Fruit fly (Drosophila melanogaster): Measurements from ENCODE around the gene CycK.

DNA sequence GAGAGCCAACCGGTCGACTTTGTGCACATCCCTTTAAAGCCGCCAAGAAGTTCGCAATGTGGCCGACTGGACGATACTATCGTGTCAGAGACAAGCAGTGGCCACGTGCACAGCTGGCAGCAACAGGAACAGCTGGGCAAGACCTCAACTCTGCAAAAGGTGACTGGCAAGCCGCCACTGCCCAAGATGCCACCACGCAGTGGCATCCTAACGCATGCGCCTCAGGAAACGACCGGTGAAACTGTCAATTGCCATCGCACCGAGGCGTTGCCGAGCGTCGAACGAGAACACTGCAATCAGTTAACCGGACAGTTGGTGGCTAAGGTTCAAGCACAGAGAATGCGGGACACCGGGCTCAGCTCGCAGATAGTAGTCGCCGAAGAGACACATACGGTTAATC lies 16.3 kb upstream of the CycK start:
- TF ChIP-seq eyg (GFP tag; optimal IDR thresholded peaks at IDR 0.05) (no peak), Nf-YB (GFP tag; optimal IDR thresholded peaks at IDR 0.05) (no peak), Hand (GFP tag; optimal IDR thresholded peaks at IDR 0.05) (no peak), CG1832 (GFP tag; optimal IDR thresholded peaks at IDR 0.05) (no peak), run (tag; optimal IDR thresholded peaks at IDR 0.05) (no peak), ash1 (GFP tag; optimal IDR thresholded peaks at IDR 0.05) (no peak), maf-S (GFP tag; optimal IDR thresholded peaks at IDR 0.05) (no peak), CG16815 (GFP tag; optimal IDR thresholded peaks at IDR 0.05) (no peak), CG2120 (GFP tag; optimal IDR thresholded peaks at IDR 0.05) (no peak), Med (GFP tag) (no peak)
